ENCODE assay signal across 1 worm cellular context in the genomic region with DNA sequence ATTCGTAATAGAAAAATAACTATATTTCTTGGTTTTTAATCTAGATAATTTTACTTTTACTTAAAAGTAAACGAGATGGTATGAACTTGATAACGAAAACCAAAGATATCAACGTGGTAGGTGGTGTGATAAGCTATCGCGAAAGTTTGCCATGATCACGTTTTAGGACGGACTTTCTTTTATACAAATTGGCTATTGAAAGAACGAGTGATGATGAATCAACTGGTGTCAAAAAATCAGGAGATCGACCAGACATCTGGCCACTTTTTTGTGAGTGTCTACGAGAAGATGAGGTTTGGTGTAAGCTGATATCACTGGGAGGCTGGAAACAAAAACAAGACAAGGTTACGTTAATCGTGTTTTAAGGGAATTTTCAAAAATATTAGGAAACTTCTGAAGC.
TF ChIP-seq lines count a peak whose summit lies in the region.

No protein-coding gene starts in this region.

TF ChIP-seq in whole organism, L1 larva, 84 proteins besides CTCF, POLR2A, EP300 and RAD21 (continued from another document):
- TF ChIP-seq snu-23 (GFP tag; optimal IDR thresholded peaks at IDR 0.05; lab: Kevin White, UChicago): peak; percentile 18
- TF ChIP-seq unc-130 (tag; optimal IDR thresholded peaks at IDR 0.05; lab: Kevin White, UChicago): peak; percentile 11
- TF ChIP-seq mep-1 (tag; optimal IDR thresholded peaks at IDR 0.05; lab: Kevin White, UChicago): peak; percentile 6
- TF ChIP-seq mdl-1 (tag; optimal IDR thresholded peaks at IDR 0.05; lab: Kevin White, UChicago): peak in 1 of 2 experiments; percentile 10
